Fruit fly (Drosophila melanogaster) whole organism, pupa: ENCODE measurements around the gene CG3040.
A peak's percentile ranks its signal among the peaks of the same experiment; 100 is the strongest.

Experiments
- CG10348 ChIP-seq: fragments of 200-800 bp; sonication (Bioruptor generic); IDR thresholded peaks from 2 replicates; pipeline ENCODE4 v1.3.6; 2022; ENCODE audit warnings: missing biosample characterization, missing genetic modification characterization
- CG12605 ChIP-seq: fragments of 200-800 bp; sonication (Bioruptor generic); IDR thresholded peaks from 2 replicates; pipeline ENCODE4 v1.3.6; 2022; ENCODE audit warnings: missing biosample characterization, missing genetic modification characterization
- CG13204 ChIP-seq: fragments of 200-800 bp; sonication (Bioruptor generic); optimal IDR thresholded peaks from 2 replicates; lab custom pipeline; 2018; ENCODE audit warnings: missing biosample characterization, mild to moderate bottlenecking, missing genetic modification characterization, moderate library complexity
- CG14655 ChIP-seq: fragments of 200-800 bp; sonication (Bioruptor generic); optimal IDR thresholded peaks from 3 replicates; lab custom pipeline; 2017; ENCODE audit warnings: mild to moderate bottlenecking, missing biosample characterization, missing genetic modification reagents, missing genetic modification characterization
- CG15710 ChIP-seq: fragments of 200-800 bp; sonication (Bioruptor generic); optimal IDR thresholded peaks from 2 replicates; lab custom pipeline; 2018; ENCODE audit warnings: missing biosample characterization, mild to moderate bottlenecking, missing genetic modification characterization, moderate library complexity
- CG17806 ChIP-seq: fragments of 200-800 bp; sonication (Bioruptor generic); optimal IDR thresholded peaks from 2 replicates; lab custom pipeline; 2018; ENCODE audit warnings: missing biosample characterization, mild to moderate bottlenecking, missing genetic modification characterization, moderate library complexity
- CG32121 ChIP-seq: fragments of 200-800 bp; sonication (Bioruptor generic); IDR thresholded peaks from 2 replicates; pipeline ENCODE4 v1.3.6; 2022; ENCODE audit warnings: missing biosample characterization, missing genetic modification characterization
- CG34367 ChIP-seq: fragments of 200-800 bp; sonication (Bioruptor generic); optimal IDR thresholded peaks from 2 replicates; lab custom pipeline; 2018; ENCODE audit warnings: missing biosample characterization, mild to moderate bottlenecking, missing genetic modification characterization
- CG4496 ChIP-seq: fragments of 200-800 bp; sonication (Bioruptor generic); IDR thresholded peaks from 3 replicates; pipeline ENCODE4 v1.3.6; 2022; ENCODE audit warnings: missing biosample characterization, missing genetic modification characterization
- CG8159 ChIP-seq: fragments of 200-800 bp; sonication (Bioruptor generic); optimal IDR thresholded peaks from 3 replicates; lab custom pipeline; 2018; ENCODE audit warnings: missing biosample characterization, mild to moderate bottlenecking, missing genetic modification characterization, moderate library complexity
- CG8301 ChIP-seq: fragments of 200-800 bp; sonication (Bioruptor generic); optimal IDR thresholded peaks from 2 replicates; lab custom pipeline; 2018; ENCODE audit warnings: missing biosample characterization, mild to moderate bottlenecking, missing genetic modification characterization
- CG9948 ChIP-seq: fragments of 200-800 bp; sonication (Bioruptor generic); optimal IDR thresholded peaks from 2 replicates; lab custom pipeline; 2018; ENCODE audit warnings: missing biosample characterization, mild to moderate bottlenecking, missing genetic modification characterization, moderate library complexity
- D1 ChIP-seq: fragments of 200-800 bp; sonication (Bioruptor generic); optimal IDR thresholded peaks from 2 replicates; lab custom pipeline; 2018; ENCODE audit warnings: missing biosample characterization, mild to moderate bottlenecking, missing genetic modification characterization, moderate library complexity
- EcR ChIP-seq: fragments of 200-800 bp; sonication (Bioruptor generic); optimal IDR thresholded peaks from 3 replicates; lab custom pipeline; 2019; ENCODE audit warnings: missing biosample characterization, missing genetic modification characterization, mild to moderate bottlenecking, moderate library complexity, missing genetic modification reagents
- Ets98B ChIP-seq: fragments of 200-800 bp; sonication (Bioruptor generic); IDR thresholded peaks from 2 replicates; pipeline ENCODE4 v1.3.6; 2022; ENCODE audit warnings: missing biosample characterization, missing genetic modification characterization
- Pif1A ChIP-seq: fragments of 200-800 bp; sonication (Bioruptor generic); optimal IDR thresholded peaks from 3 replicates; lab custom pipeline; 2016; ENCODE audit warnings: missing biosample characterization, missing genetic modification characterization
- Pif1B ChIP-seq: fragments of 200-800 bp; sonication (Bioruptor generic); optimal IDR thresholded peaks from 3 replicates; lab custom pipeline; 2016; ENCODE audit warnings: missing biosample characterization, missing genetic modification characterization
- Snoo ChIP-seq: fragments of 200-800 bp; sonication (Bioruptor generic); optimal IDR thresholded peaks from 3 replicates; lab custom pipeline; 2017; ENCODE audit warnings: missing biosample characterization, mild to moderate bottlenecking, missing genetic modification characterization, inconsistent platforms
- fd96Ca ChIP-seq: fragments of 200-800 bp; sonication (Bioruptor generic); IDR thresholded peaks from 3 replicates; pipeline ENCODE4 v1.3.6; 2022; ENCODE audit warnings: missing biosample characterization, missing genetic modification characterization
- gl ChIP-seq: fragments of 200-800 bp; sonication (Bioruptor generic); optimal IDR thresholded peaks from 2 replicates; lab custom pipeline; 2018; ENCODE audit warnings: missing biosample characterization, mild to moderate bottlenecking, missing genetic modification characterization
- rn ChIP-seq: fragments of 200-800 bp; sonication (Bioruptor generic); IDR thresholded peaks from 2 replicates; pipeline ENCODE4 v1.3.6; 2022; ENCODE audit warnings: missing biosample characterization, missing genetic modification characterization

Gene CG3040

dm6 chrX:6973340-6973739, at the start of gene CG3040:
TSS of gene CG3040 (minus strand) at chrX:6973393.
- TF ChIP-seq Pif1A (GFP tag; lab: Kevin White, UChicago) (no peak), CG17806 (peak; percentile 34), CG34367 (tag; lab: Kevin White, UChicago) (no peak), CG12605 (GFP tag; lab: Robert Waterston, UW) (no peak), fd96Ca (no peak), Pif1B (no peak), Snoo (tag; lab: Kevin White, UChicago) (no peak), CG8159 (tag; lab: Kevin White, UChicago) (peak; percentile 18), CG14655 (GFP tag; lab: Kevin White, UChicago) (peak; percentile 12), D1 (tag; lab: Kevin White, UChicago) (peak; percentile 63), CG15710 (tag; lab: Kevin White, UChicago) (peak; percentile 8), Ets98B (GFP tag; lab: Robert Waterston, UW) (0 out of 2 replicates have a peak, but pooled peaks have one; percentile 28), CG13204 (no peak), EcR (no peak), CG10348 (GFP tag; lab: Robert Waterston, UW) (no peak), CG8301 (tag; lab: Kevin White, UChicago) (no peak), rn (GFP tag; lab: Robert Waterston, UW) (no peak), CG32121 (GFP tag; lab: Robert Waterston, UW) (no peak), CG4496 (GFP tag; lab: Robert Waterston, UW) (peak; percentile 54), CG9948 (peak; percentile 9), gl (tag; lab: Kevin White, UChicago) (no peak)

dm6 chrX:7014931-7015428, 41.8 kb upstream of the CG3040 start:
- TF ChIP-seq gl (tag; lab: Kevin White, UChicago): no peak
- no peak for TF ChIP-seq D1 (tag; lab: Kevin White, UChicago)
- TF ChIP-seq CG13204: no peak
- peak; percentile 40; the same call in 1 of the 2 replicates for TF ChIP-seq CG32121 (GFP tag; lab: Robert Waterston, UW)
- peak; percentile 68; the same call in 2 of the 3 replicates for TF ChIP-seq CG4496 (GFP tag; lab: Robert Waterston, UW)
- TF ChIP-seq CG12605 (GFP tag; lab: Robert Waterston, UW): peak; percentile 33; the same call in 1 of the 2 replicates
- no peak for TF ChIP-seq EcR
- TF ChIP-seq CG34367 (tag; lab: Kevin White, UChicago): no peak
- peak; percentile 61 for TF ChIP-seq Pif1A (GFP tag; lab: Kevin White, UChicago)
- no peak for TF ChIP-seq rn (GFP tag; lab: Robert Waterston, UW)
- TF ChIP-seq CG9948: peak; percentile 12
- TF ChIP-seq Snoo (tag; lab: Kevin White, UChicago): peak; percentile 65
- TF ChIP-seq CG15710 (tag; lab: Kevin White, UChicago): peak; percentile 9
- peak; percentile 25 for TF ChIP-seq CG8159 (tag; lab: Kevin White, UChicago)
- TF ChIP-seq Pif1B: peak; percentile 35
- no peak for TF ChIP-seq CG8301 (tag; lab: Kevin White, UChicago)
- TF ChIP-seq CG17806: peak; percentile 21
- TF ChIP-seq CG14655 (GFP tag; lab: Kevin White, UChicago): no peak
- no peak for TF ChIP-seq CG10348 (GFP tag; lab: Robert Waterston, UW)
- TF ChIP-seq fd96Ca: peak; percentile 29; the same call in 1 of the 3 replicates
- TF ChIP-seq Ets98B (GFP tag; lab: Robert Waterston, UW): peak; percentile 57

dm6 chrX:7013320-7014214, 40.4 kb upstream of the CG3040 start, which contains the start of the genes CG3032 and CG4593:
TSS of gene CG3032 (minus strand) at chrX:7013881.
TSS of gene CG4593 (plus strand) at chrX:7013887.
- TF ChIP-seq CG8301 (tag; lab: Kevin White, UChicago): peak; percentile 91
- peak; percentile 75 for TF ChIP-seq Pif1B
- TF ChIP-seq CG32121 (GFP tag; lab: Robert Waterston, UW): peak; percentile 96
- peak; percentile 91 for TF ChIP-seq fd96Ca
- TF ChIP-seq CG17806: peak; percentile 87
- peak; percentile 97 for TF ChIP-seq CG12605 (GFP tag; lab: Robert Waterston, UW)
- peak; percentile 93 for TF ChIP-seq rn (GFP tag; lab: Robert Waterston, UW)
- TF ChIP-seq CG13204: peak; percentile 15
- no peak for TF ChIP-seq D1 (tag; lab: Kevin White, UChicago)
- peak; percentile 98 for TF ChIP-seq CG4496 (GFP tag; lab: Robert Waterston, UW)
- peak; percentile 79 for TF ChIP-seq Snoo (tag; lab: Kevin White, UChicago)
- peak; percentile 82 for TF ChIP-seq CG9948
- peak; percentile 84 for TF ChIP-seq CG15710 (tag; lab: Kevin White, UChicago)
- peak; percentile 87 for TF ChIP-seq CG34367 (tag; lab: Kevin White, UChicago)
- TF ChIP-seq Pif1A (GFP tag; lab: Kevin White, UChicago): peak; percentile 85
- peak; percentile 31 for TF ChIP-seq gl (tag; lab: Kevin White, UChicago)
- peak; percentile 90 for TF ChIP-seq CG14655 (GFP tag; lab: Kevin White, UChicago)
- TF ChIP-seq EcR: no peak
- peak; percentile 97 for TF ChIP-seq CG8159 (tag; lab: Kevin White, UChicago)
- TF ChIP-seq CG10348 (GFP tag; lab: Robert Waterston, UW): peak; percentile 92
- TF ChIP-seq Ets98B (GFP tag; lab: Robert Waterston, UW): peak; percentile 98

- peak; percentile 80 for TF ChIP-seq Pif1B
- TF ChIP-seq CG9948: peak; percentile 64
- peak; percentile 82 for TF ChIP-seq CG15710 (tag; lab: Kevin White, UChicago)
- peak; percentile 71 for TF ChIP-seq CG17806
- TF ChIP-seq CG13204: peak; percentile 35
- TF ChIP-seq Snoo (tag; lab: Kevin White, UChicago): peak; percentile 68
- peak; percentile 50 for TF ChIP-seq gl (tag; lab: Kevin White, UChicago)
- peak; percentile 83 for TF ChIP-seq Pif1A (GFP tag; lab: Kevin White, UChicago)
- TF ChIP-seq CG32121 (GFP tag; lab: Robert Waterston, UW): peak; percentile 85
- TF ChIP-seq CG12605 (GFP tag; lab: Robert Waterston, UW): peak; percentile 62; the same call in 1 of the 2 replicates
- TF ChIP-seq EcR: no peak
- peak; percentile 76 for TF ChIP-seq CG8159 (tag; lab: Kevin White, UChicago)
- TF ChIP-seq CG34367 (tag; lab: Kevin White, UChicago): peak; percentile 77
- peak; percentile 84 for TF ChIP-seq CG4496 (GFP tag; lab: Robert Waterston, UW)
- no peak for TF ChIP-seq D1 (tag; lab: Kevin White, UChicago)
- TF ChIP-seq rn (GFP tag; lab: Robert Waterston, UW): peak; percentile 34; the same call in 1 of the 2 replicates
- TF ChIP-seq CG10348 (GFP tag; lab: Robert Waterston, UW): no peak
- peak; percentile 78 for TF ChIP-seq Ets98B (GFP tag; lab: Robert Waterston, UW)
- TF ChIP-seq fd96Ca: peak; percentile 84
- TF ChIP-seq CG14655 (GFP tag; lab: Kevin White, UChicago): peak; percentile 75
- peak; percentile 72 for TF ChIP-seq CG8301 (tag; lab: Kevin White, UChicago)
- TF ChIP-seq, all 21 proteins: peak for 18
Observed at dm6 chrX:7011063-7011743, 38.0 kb upstream of the CG3040 start, which contains the start of the genes cm, sloth1 and sloth2. TSS of gene cm (minus strand) at chrX:7011145. TSS of gene sloth1 (plus strand) at chrX:7011357. TSS of gene sloth2 (plus strand) at chrX:7011357.
